Worm (Caenorhabditis elegans) whole organism, L1 larva: ENCODE measurements around the gene F15E6.4.

Source experiments
- lin-39 ChIP-seq: fragments of 150-350 bp; optimal IDR thresholded peaks from 2 replicates; lab custom pipeline; 2014; ENCODE audit warnings: missing biosample characterization, missing genetic modification reagents, missing genetic modification characterization
- unc-98 ChIP-seq: fragments of 200-800 bp; sonication (Bioruptor generic); IDR thresholded peaks from 2 replicates; pipeline ENCODE4 v1.3.6; 2022; ENCODE audit warnings: missing genetic modification characterization, missing compliant biosample characterization

DNA sequence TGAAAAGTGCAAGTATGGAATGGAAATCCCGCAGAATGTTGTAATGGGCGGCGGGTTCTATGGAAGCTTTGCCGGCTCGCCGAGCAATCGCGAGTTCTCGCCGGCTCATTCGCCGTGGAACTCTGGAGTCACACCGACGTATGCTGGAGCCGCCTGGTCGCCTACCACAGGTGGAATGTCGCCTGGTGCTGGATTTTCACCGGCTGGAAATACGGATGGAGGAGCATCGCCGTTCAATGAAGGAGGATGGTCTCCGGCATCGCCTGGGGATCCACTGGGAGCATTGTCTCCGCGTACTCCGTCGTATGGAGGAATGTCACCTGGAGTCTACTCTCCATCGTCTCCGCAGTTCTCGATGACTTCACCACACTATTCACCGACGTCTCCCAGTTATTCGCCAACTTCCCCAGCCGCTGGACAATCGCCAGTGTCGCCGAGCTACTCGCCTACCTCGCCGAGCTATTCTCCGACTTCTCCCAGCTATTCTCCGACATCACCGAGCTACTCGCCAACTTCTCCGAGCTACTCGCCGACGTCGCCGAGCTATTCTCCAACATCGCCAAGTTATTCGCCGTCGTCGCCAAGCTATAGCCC is 36.2 kb upstream of the F15E6.4 start:
- no peak for TF ChIP-seq unc-98 (GFP tag; lab: Robert Waterston, UW)
- TF ChIP-seq lin-39 (tag; lab: Kevin White, UChicago) = no peak
